Fruit fly (Drosophila melanogaster) whole organism, prepupa: ENCODE results near the gene homer.

Experiments used
- CG10631 ChIP-seq: fragments of 200-800 bp; sonication (Bioruptor generic); optimal IDR thresholded peaks from 2 replicates; lab custom pipeline; 2016; ENCODE audit warnings: missing biosample characterization, missing genetic modification characterization
- CG10669 ChIP-seq: fragments of 200-800 bp; sonication (Bioruptor generic); optimal IDR thresholded peaks from 3 replicates; lab custom pipeline; 2018; ENCODE audit warnings: missing biosample characterization, mild to moderate bottlenecking, missing genetic modification characterization, moderate library complexity
- CG11294 ChIP-seq: fragments of 200-800 bp; sonication (Bioruptor generic); IDR thresholded peaks from 2 replicates; pipeline ENCODE4 v1.3.6; 2022; ENCODE audit warnings: missing biosample characterization, missing genetic modification characterization
- CG11762 ChIP-seq: fragments of 200-800 bp; sonication (Bioruptor generic); optimal IDR thresholded peaks from 3 replicates; lab custom pipeline; 2016; ENCODE audit warnings: missing biosample characterization, missing genetic modification characterization; ENCODE audit not compliant: insufficient read depth
- CG15336 ChIP-seq: fragments of 200-800 bp; sonication (Bioruptor generic); IDR thresholded peaks from 2 replicates; pipeline ENCODE4 v1.3.6; 2022; ENCODE audit warnings: missing biosample characterization, missing genetic modification characterization
- CG1621 ChIP-seq: fragments of 200-800 bp; sonication (Bioruptor generic); optimal IDR thresholded peaks from 3 replicates; lab custom pipeline; 2018; ENCODE audit warnings: missing biosample characterization, mild to moderate bottlenecking, missing genetic modification characterization
- CG16779 ChIP-seq: fragments of 200-800 bp; sonication (Bioruptor generic); optimal IDR thresholded peaks from 3 replicates; lab custom pipeline; 2017; ENCODE audit warnings: missing biosample characterization, mild to moderate bottlenecking, missing genetic modification characterization
- CG3032 ChIP-seq: fragments of 200-800 bp; optimal IDR thresholded peaks from 2 replicates; lab custom pipeline; 2019; ENCODE audit warnings: missing biosample characterization, mild to moderate bottlenecking, missing genetic modification characterization, moderate library complexity
- CG31627 ChIP-seq: fragments of 200-800 bp; sonication (Bioruptor generic); optimal IDR thresholded peaks from 3 replicates; lab custom pipeline; 2016; ENCODE audit warnings: missing biosample characterization, missing genetic modification characterization
- CG32006 ChIP-seq: fragments of 200-800 bp; sonication (Bioruptor generic); optimal IDR thresholded peaks from 3 replicates; lab custom pipeline; 2017; ENCODE audit warnings: missing biosample characterization, mild to moderate bottlenecking, missing genetic modification characterization
- CG34406 ChIP-seq: fragments of 200-800 bp; sonication (Bioruptor generic); optimal IDR thresholded peaks from 3 replicates; lab custom pipeline; 2016; ENCODE audit warnings: missing biosample characterization, missing genetic modification characterization
- CG3919 ChIP-seq: fragments of 200-800 bp; sonication (Bioruptor generic); optimal IDR thresholded peaks from 3 replicates; lab custom pipeline; 2016; ENCODE audit warnings: missing biosample characterization, missing genetic modification characterization
- CG6163 ChIP-seq: fragments of 200-800 bp; sonication (Bioruptor generic); IDR thresholded peaks from 3 replicates; pipeline ENCODE4 v1.3.6; 2022; ENCODE audit warnings: missing biosample characterization, missing genetic modification characterization
- CG6276 ChIP-seq: fragments of 200-800 bp; sonication (Bioruptor generic); optimal IDR thresholded peaks from 2 replicates; lab custom pipeline; 2017; ENCODE audit warnings: missing biosample characterization, mild to moderate bottlenecking, missing genetic modification characterization
- CG6808 ChIP-seq: fragments of 200-800 bp; sonication (Bioruptor generic); optimal IDR thresholded peaks from 3 replicates; lab custom pipeline; 2017; ENCODE audit warnings: missing biosample characterization, missing genetic modification characterization, mild to moderate bottlenecking, moderate library complexity, missing genetic modification reagents
- CG6854 ChIP-seq: fragments of 200-800 bp; sonication (Bioruptor generic); optimal IDR thresholded peaks from 2 replicates; lab custom pipeline; 2017; ENCODE audit warnings: missing biosample characterization, mild to moderate bottlenecking, missing genetic modification characterization
- CG7368 ChIP-seq: fragments of 200-800 bp; sonication (Bioruptor generic); optimal IDR thresholded peaks from 3 replicates; lab custom pipeline; 2016; ENCODE audit warnings: missing biosample characterization, missing genetic modification characterization
- CG8319 ChIP-seq: fragments of 200-800 bp; sonication (Bioruptor generic); optimal IDR thresholded peaks from 3 replicates; lab custom pipeline; 2016; ENCODE audit warnings: missing biosample characterization, missing genetic modification characterization
- CG8632 ChIP-seq: fragments of 200-800 bp; sonication (Bioruptor generic); optimal IDR thresholded peaks from 3 replicates; lab custom pipeline; 2016; ENCODE audit warnings: missing biosample characterization, missing genetic modification characterization
- CG9139 ChIP-seq: fragments of 200-800 bp; sonication (Bioruptor generic); optimal IDR thresholded peaks from 3 replicates; lab custom pipeline; 2017; ENCODE audit warnings: missing biosample characterization, mild to moderate bottlenecking, missing genetic modification characterization
- Eip75B ChIP-seq: fragments of 200-800 bp; sonication (Bioruptor generic); optimal IDR thresholded peaks from 3 replicates; lab custom pipeline; 2016; ENCODE audit warnings: missing biosample characterization, missing genetic modification characterization
- Eip93F ChIP-seq: fragments of 200-800 bp; sonication (Bioruptor generic); optimal IDR thresholded peaks from 2 replicates; lab custom pipeline; 2016; ENCODE audit warnings: missing biosample characterization, mild to moderate bottlenecking, missing genetic modification characterization
- Ets21C ChIP-seq: fragments of 200-800 bp; sonication (Bioruptor generic); optimal IDR thresholded peaks from 3 replicates; lab custom pipeline; 2016; ENCODE audit warnings: missing biosample characterization, missing genetic modification characterization
- Ets96B ChIP-seq: fragments of 200-800 bp; optimal IDR thresholded peaks from 2 replicates; lab custom pipeline; 2019; ENCODE audit warnings: missing biosample characterization, mild to moderate bottlenecking, missing genetic modification characterization, moderate library complexity
- Gug ChIP-seq: fragments of 200-800 bp; sonication (Bioruptor generic); IDR thresholded peaks from 2 replicates; pipeline ENCODE4 v1.3.6; 2022; ENCODE audit warnings: missing biosample characterization, missing genetic modification characterization
- Hr38 ChIP-seq: sonication (Bioruptor generic); optimal IDR thresholded peaks from 2 replicates; lab custom pipeline; 2016; ENCODE audit warnings: missing biosample characterization, missing genetic modification characterization
- Hr39 ChIP-seq: fragments of 200-800 bp; sonication (Bioruptor generic); optimal IDR thresholded peaks from 2 replicates; lab custom pipeline; 2016; ENCODE audit warnings: missing biosample characterization, missing genetic modification characterization
- Hr4 ChIP-seq: fragments of 200-800 bp; sonication (Bioruptor generic); optimal IDR thresholded peaks from 3 replicates; lab custom pipeline; 2016; ENCODE audit warnings: missing biosample characterization, missing genetic modification characterization
- Lpt ChIP-seq: fragments of 200-800 bp; sonication (Bioruptor generic); optimal IDR thresholded peaks from 3 replicates; lab custom pipeline; 2016; ENCODE audit warnings: missing biosample characterization, missing genetic modification characterization
- Met ChIP-seq: fragments of 200-800 bp; sonication (Bioruptor generic); optimal IDR thresholded peaks from 3 replicates; lab custom pipeline; 2016; ENCODE audit warnings: missing biosample characterization, missing genetic modification characterization
- OdsH ChIP-seq: fragments of 200-800 bp; sonication (Bioruptor generic); optimal IDR thresholded peaks from 3 replicates; lab custom pipeline; 2016; ENCODE audit warnings: missing biosample characterization, missing genetic modification characterization
- Sox14 ChIP-seq: fragments of 200-800 bp; sonication (Bioruptor generic); optimal IDR thresholded peaks from 3 replicates; lab custom pipeline; 2016; ENCODE audit warnings: missing biosample characterization, missing genetic modification characterization
- achi ChIP-seq: fragments of 200-800 bp; sonication (Bioruptor generic); optimal IDR thresholded peaks from 3 replicates; lab custom pipeline; 2016; ENCODE audit warnings: missing biosample characterization, missing genetic modification characterization
- acj6 ChIP-seq: fragments of 200-800 bp; sonication (Bioruptor generic); optimal IDR thresholded peaks from 3 replicates; lab custom pipeline; 2016; ENCODE audit warnings: missing biosample characterization, missing genetic modification characterization
- cyc ChIP-seq: fragments of 200-800 bp; sonication (Bioruptor generic); optimal IDR thresholded peaks from 3 replicates; lab custom pipeline; 2016; ENCODE audit warnings: missing biosample characterization, missing genetic modification characterization
- dsx ChIP-seq: fragments of 200-800 bp; optimal IDR thresholded peaks from 3 replicates; lab custom pipeline; 2019; ENCODE audit warnings: missing biosample characterization, mild to moderate bottlenecking, missing genetic modification characterization, moderate library complexity; ENCODE audit not compliant: poor library complexity, severe bottlenecking
- eg ChIP-seq: fragments of 200-800 bp; sonication (Bioruptor generic); IDR thresholded peaks from 3 replicates; pipeline ENCODE4 v1.3.6; 2022; ENCODE audit warnings: missing biosample characterization, missing genetic modification characterization
- esn ChIP-seq: fragments of 200-800 bp; sonication (Bioruptor generic); optimal IDR thresholded peaks from 2 replicates; lab custom pipeline; 2016; ENCODE audit warnings: missing biosample characterization, mild to moderate bottlenecking, missing genetic modification characterization, moderate library complexity
- fd59A ChIP-seq: fragments of 200-800 bp; sonication (Bioruptor generic); optimal IDR thresholded peaks from 2 replicates; lab custom pipeline; 2017; ENCODE audit warnings: missing biosample characterization, mild to moderate bottlenecking, missing genetic modification characterization, missing genetic modification reagents
- fd85E ChIP-seq: fragments of 200-800 bp; sonication (Bioruptor generic); optimal IDR thresholded peaks from 3 replicates; lab custom pipeline; 2016; ENCODE audit warnings: missing biosample characterization, missing genetic modification characterization
- fkh ChIP-seq: fragments of 200-800 bp; sonication (Bioruptor generic); optimal IDR thresholded peaks from 3 replicates; lab custom pipeline; 2017; ENCODE audit warnings: missing biosample characterization, mild to moderate bottlenecking, missing genetic modification characterization, moderate library complexity
- lz ChIP-seq: fragments of 200-800 bp; sonication (Bioruptor generic); optimal IDR thresholded peaks from 3 replicates; lab custom pipeline; 2016; ENCODE audit warnings: missing biosample characterization, missing genetic modification characterization
- net ChIP-seq: fragments of 200-800 bp; sonication (Bioruptor generic); optimal IDR thresholded peaks from 3 replicates; lab custom pipeline; 2016; ENCODE audit warnings: missing biosample characterization, missing genetic modification characterization
- pdm3 ChIP-seq: fragments of 200-800 bp; sonication (Bioruptor generic); optimal IDR thresholded peaks from 3 replicates; lab custom pipeline; 2016; ENCODE audit warnings: missing biosample characterization, missing genetic modification characterization
- salr ChIP-seq, 2 experiments: fragments of 200-800 bp; sonication (Bioruptor generic); optimal IDR thresholded peaks; 3 replicates each; lab custom pipeline; 2016 to 2018; ENCODE audit warnings: missing biosample characterization in 2 of 2, missing genetic modification characterization in 2 of 2, mild to moderate bottlenecking in 1 of 2
- spab ChIP-seq: fragments of 200-800 bp; sonication (Bioruptor generic); optimal IDR thresholded peaks from 2 replicates; lab custom pipeline; 2017; ENCODE audit warnings: missing biosample characterization, mild to moderate bottlenecking, missing genetic modification characterization, missing genetic modification reagents
- ss ChIP-seq, 2 experiments: fragments of 200-800 bp; sonication (Bioruptor generic); optimal IDR thresholded peaks; 2 replicates in 1 of 2; 3 replicates in 1 of 2; lab custom pipeline; 2017 to 2018; ENCODE audit warnings: mild to moderate bottlenecking in 2 of 2, missing biosample characterization in 2 of 2, missing genetic modification characterization in 2 of 2, moderate library complexity in 1 of 2
- svp ChIP-seq: fragments of 200-800 bp; sonication (Bioruptor generic); peaks from one replicate; lab custom pipeline; 2016; ENCODE audit warnings: missing biosample characterization, missing genetic modification characterization
- topi ChIP-seq: fragments of 200-800 bp; sonication (Bioruptor generic); optimal IDR thresholded peaks from 3 replicates; lab custom pipeline; 2016; ENCODE audit warnings: missing biosample characterization, missing genetic modification characterization
- vri ChIP-seq: fragments of 200-800 bp; sonication (Bioruptor generic); optimal IDR thresholded peaks from 3 replicates; lab custom pipeline; 2016; ENCODE audit warnings: missing biosample characterization, mild to moderate bottlenecking, missing genetic modification characterization

The homer gene

dm6 chr2L:6683992-6684882, 38.9 kb downstream of the homer start, which contains the start of gene Nhe3:
Gene Nhe3 (minus strand): TSS chr2L:6684364.
- TF ChIP-seq Eip93F (GFP tag; lab: Kevin White, UChicago) (peak; percentile 25), Ets96B (tag; lab: Kevin White, UChicago) (no peak), Ets21C (GFP tag; lab: Kevin White, UChicago) (peak; percentile 73), Hr38 (GFP tag; lab: Kevin White, UChicago) (no peak), esn (GFP tag; lab: Kevin White, UChicago) (peak; percentile 89), CG9139 (GFP tag; lab: Kevin White, UChicago) (no peak), pdm3 (peak; percentile 32), OdsH (GFP tag; lab: Kevin White, UChicago) (no peak), CG8319 (peak; percentile 70), CG6276 (GFP tag; lab: Kevin White, UChicago) (no peak), vri (GFP tag; lab: Kevin White, UChicago) (peak; percentile 63), net (GFP tag; lab: Kevin White, UChicago) (no peak), eg (peak; percentile 80), CG11762 (no peak), fd85E (no peak), CG8632 (GFP tag; lab: Kevin White, UChicago) (peak; percentile 73), fkh (GFP tag; lab: Kevin White, UChicago) (peak; percentile 45), CG11294 (GFP tag; lab: Robert Waterston, UW) (peak; percentile 62; the same call in 1 of the 2 replicates), ss (GFP tag; optimal IDR thresholded peaks at IDR 0.05; lab: Kevin White, UChicago) (no peak), Gug (GFP tag; lab: Robert Waterston, UW) (peak; percentile 40), CG3919 (GFP tag; lab: Kevin White, UChicago) (no peak), CG10669 (GFP tag; lab: Kevin White, UChicago) (no peak), CG6854 (peak; percentile 9), Eip75B (peak; percentile 50), cyc (GFP tag; lab: Kevin White, UChicago) (peak; percentile 82), CG3032 (tag; lab: Kevin White, UChicago) (peak; percentile 71), salr (GFP tag; optimal IDR thresholded peaks at IDR 0.05; lab: Kevin White, UChicago) (peak in 1 of 2 experiments; percentile 29), fd59A (GFP tag; lab: Kevin White, UChicago) (peak; percentile 27), spab (GFP tag; lab: Kevin White, UChicago) (no peak), CG34406 (GFP tag; lab: Kevin White, UChicago) (peak; percentile 81), Met (GFP tag; lab: Kevin White, UChicago) (peak; percentile 27), CG16779 (no peak), Hr39 (GFP tag; lab: Kevin White, UChicago) (peak; percentile 86), CG1621 (tag; lab: Kevin White, UChicago) (peak; percentile 85), svp (GFP tag; lab: Kevin White, UChicago) (peak; percentile 87), CG15336 (GFP tag; lab: Robert Waterston, UW) (peak; percentile 61; the same call in 1 of the 2 replicates), dsx (GFP tag; lab: Kevin White, UChicago) (no peak), acj6 (GFP tag; lab: Kevin White, UChicago) (peak; percentile 82), CG6163 (GFP tag; lab: Robert Waterston, UW) (peak; percentile 80; the same call in 2 of the 3 replicates), CG7368 (no peak), lz (GFP tag; lab: Kevin White, UChicago) (peak; percentile 90), Sox14 (peak; percentile 84), CG31627 (GFP tag; lab: Kevin White, UChicago) (peak; percentile 85), CG32006 (GFP tag; lab: Kevin White, UChicago) (no peak), CG10631 (GFP tag; lab: Kevin White, UChicago) (no peak), Hr4 (GFP tag; lab: Kevin White, UChicago) (peak; percentile 80), topi (GFP tag; lab: Kevin White, UChicago) (peak; percentile 81), CG6808 (GFP tag; lab: Kevin White, UChicago) (no peak), Lpt (GFP tag; lab: Kevin White, UChicago) (no peak), achi (GFP tag; lab: Kevin White, UChicago) (no peak)
